Worm (Caenorhabditis elegans) whole organism, mixed stage, embryonic: ENCODE data around the gene T16G1.2.

Experiments
- ces-1 ChIP-seq: fragments of 150-350 bp; optimal IDR thresholded peaks from 2 replicates; lab custom pipeline; 2014; ENCODE audit warnings: missing biosample characterization, missing genetic modification reagents, missing genetic modification characterization
- lin-13 ChIP-seq: fragments of 150-350 bp; optimal IDR thresholded peaks from 2 replicates; lab custom pipeline; 2014; ENCODE audit warnings: missing biosample characterization, missing genetic modification characterization
- lin-32 ChIP-seq: fragments of 200-800 bp; sonication (Bioruptor generic); optimal IDR thresholded peaks from 2 replicates; lab custom pipeline; 2018; ENCODE audit warnings: mild to moderate bottlenecking, missing genetic modification characterization, missing compliant biosample characterization
- lsy-2 ChIP-seq: fragments of 150-350 bp; optimal IDR thresholded peaks from 2 replicates; lab custom pipeline; 2014; ENCODE audit warnings: missing biosample characterization, missing genetic modification characterization
- mab-5 ChIP-seq: fragments of 150-350 bp; optimal IDR thresholded peaks from 2 replicates; lab custom pipeline; 2014; ENCODE audit warnings: missing biosample characterization, missing genetic modification characterization
- mep-1 ChIP-seq: fragments of 150-350 bp; optimal IDR thresholded peaks from 2 replicates; lab custom pipeline; 2017; ENCODE audit warnings: missing biosample characterization, missing genetic modification reagents, missing genetic modification characterization, inconsistent platforms
- nhr-12 ChIP-seq: fragments of 150-350 bp; optimal IDR thresholded peaks from 2 replicates; lab custom pipeline; 2014; ENCODE audit warnings: missing biosample characterization, missing genetic modification characterization
- nhr-28 ChIP-seq: fragments of 150-350 bp; optimal IDR thresholded peaks from 2 replicates; lab custom pipeline; 2014; ENCODE audit warnings: missing biosample characterization, missing genetic modification characterization
- nhr-76 ChIP-seq: sonication (generic microtip); optimal IDR thresholded peaks from 2 replicates; lab custom pipeline; 2017; ENCODE audit warnings: missing biosample characterization, missing genetic modification characterization
- pha-4 ChIP-seq: fragments of 150-350 bp; optimal IDR thresholded peaks from 2 replicates; lab custom pipeline; 2018; ENCODE audit warnings: missing biosample characterization, missing genetic modification reagents, missing genetic modification characterization
- snpc-4 ChIP-seq: fragments of 150-350 bp; optimal IDR thresholded peaks from 2 replicates; lab custom pipeline; 2014; ENCODE audit warnings: missing biosample characterization, missing genetic modification characterization
- unc-39 ChIP-seq: fragments of 150-350 bp; optimal IDR thresholded peaks from 2 replicates; lab custom pipeline; 2014; ENCODE audit warnings: missing biosample characterization, missing genetic modification characterization

DNA sequence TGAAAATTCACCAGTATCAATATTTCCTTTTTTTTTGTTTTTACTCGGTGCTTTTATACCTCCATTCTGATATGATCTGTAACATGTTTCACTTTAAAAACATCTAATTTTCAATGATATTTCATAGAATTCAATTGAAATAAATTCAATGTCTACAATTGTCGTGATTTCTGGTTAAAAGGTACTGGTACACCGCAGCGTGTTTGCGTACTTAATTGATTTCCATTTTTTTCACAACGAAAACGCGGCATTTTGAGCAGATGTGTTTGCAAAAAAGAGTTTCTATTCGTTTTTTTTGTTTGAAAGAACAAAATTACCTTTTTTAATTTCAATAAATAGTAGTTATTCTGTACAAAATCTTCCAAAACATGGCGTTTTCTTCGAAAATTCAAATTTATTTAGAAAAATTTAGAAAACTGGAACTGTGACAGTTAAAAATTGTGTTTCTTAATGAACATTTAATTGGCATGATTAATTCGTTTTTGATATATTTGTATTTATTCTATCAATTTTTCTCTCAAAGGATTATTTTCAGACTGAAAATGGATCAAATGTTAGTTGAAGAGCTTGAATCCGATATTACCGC lies 41.4 kb downstream of the T16G1.2 start, which contains the start of gene pnn-1:
- no peak for TF ChIP-seq nhr-12 (tag; lab: Kevin White, UChicago)
- no peak for TF ChIP-seq lin-32 (GFP tag; lab: Kevin White, UChicago)
- TF ChIP-seq ces-1 (GFP tag; lab: Kevin White, UChicago), result peak; percentile 79
- no peak for TF ChIP-seq mab-5 (tag; lab: Kevin White, UChicago)
- TF ChIP-seq mep-1 (tag; lab: Kevin White, UChicago), result peak; percentile 15
- no peak for TF ChIP-seq unc-39 (tag; lab: Kevin White, UChicago)
- no peak for TF ChIP-seq lin-13
- TF ChIP-seq nhr-76, result no peak
- no peak for TF ChIP-seq nhr-28
- no peak for TF ChIP-seq snpc-4
- TF ChIP-seq pha-4 (tag; lab: Kevin White, UChicago), result no peak
- TF ChIP-seq lsy-2 (tag; lab: Kevin White, UChicago), result peak; percentile 57
